Worm (Caenorhabditis elegans) whole organism, L1 larva: Measurements from ENCODE around the gene sru-38.

Experiments
- C34B4.2 ChIP-seq: sonication (generic microtip); optimal IDR thresholded peaks from 2 replicates; lab custom pipeline; 2017; ENCODE audit warnings: mild to moderate bottlenecking, missing genetic modification characterization, missing compliant biosample characterization
- Y116A8C.19 ChIP-seq: sonication (generic microtip); optimal IDR thresholded peaks from 2 replicates; lab custom pipeline; 2016; ENCODE audit warnings: missing compliant biosample characterization, missing genetic modification characterization, borderline replicate concordance
- aha-1 ChIP-seq: fragments of 150-350 bp; optimal IDR thresholded peaks from 2 replicates; lab custom pipeline; 2014; ENCODE audit warnings: missing biosample characterization, missing genetic modification characterization
- alr-1 ChIP-seq: fragments of 200-800 bp; sonication (Bioruptor generic); optimal IDR thresholded peaks from 2 replicates; lab custom pipeline; 2018; ENCODE audit warnings: borderline replicate concordance, mild to moderate bottlenecking, missing genetic modification characterization, missing compliant biosample characterization
- ceh-8 ChIP-seq: fragments of 200-800 bp; sonication (Bioruptor generic); optimal IDR thresholded peaks from 2 replicates; lab custom pipeline; 2018; ENCODE audit warnings: mild to moderate bottlenecking, missing genetic modification characterization, moderate library complexity, missing compliant biosample characterization
- ceh-82 ChIP-seq, 3 experiments: fragments of 150-350 bp in 1 of 3; sonication (generic microtip) in 2 of 3; optimal IDR thresholded peaks; 2 replicates each; lab custom pipeline; 2014 to 2017; ENCODE audit warnings: missing biosample characterization in 3 of 3, missing genetic modification characterization in 3 of 3
- dsc-1 ChIP-seq: sonication (generic microtip); optimal IDR thresholded peaks from 2 replicates; lab custom pipeline; 2016; ENCODE audit warnings: mild to moderate bottlenecking, missing genetic modification characterization, missing compliant biosample characterization
- efl-1 ChIP-seq, 4 experiments: fragments of 150-350 bp; optimal IDR thresholded peaks in 3 of 4; peaks in 1 of 4; 1 replicate in 1 of 4; 2 replicates in 3 of 4; lab custom pipeline; 2014; ENCODE audit warnings: missing biosample characterization in 2 of 4, missing genetic modification characterization in 2 of 4, missing genetic modification reagents in 2 of 4
- egl-27 ChIP-seq, 2 experiments: fragments of 150-350 bp in 1 of 2; sonication (generic microtip); optimal IDR thresholded peaks; 3 replicates each; lab custom pipeline; 2017 to 2018; ENCODE audit warnings: missing biosample characterization in 2 of 2, missing genetic modification characterization in 2 of 2, missing genetic modification reagents in 2 of 2
- elt-2 ChIP-seq: sonication (generic microtip); optimal IDR thresholded peaks from 2 replicates; lab custom pipeline; 2016; ENCODE audit warnings: missing genetic modification characterization, mild to moderate bottlenecking, inconsistent platforms, missing compliant biosample characterization, missing genetic modification reagents
- elt-3 ChIP-seq, 6 experiments: fragments of 150-350 bp in 1 of 6; sonication (generic microtip); optimal IDR thresholded peaks; 2 replicates each; lab custom pipeline; 2017 to 2018; ENCODE audit warnings: missing biosample characterization in 6 of 6, missing genetic modification characterization in 6 of 6, inconsistent platforms in 1 of 6
- fkh-10 ChIP-seq: sonication (generic microtip); optimal IDR thresholded peaks from 2 replicates; lab custom pipeline; 2017; ENCODE audit warnings: missing biosample characterization, missing genetic modification reagents, missing genetic modification characterization
- fkh-4 ChIP-seq: sonication (generic microtip); optimal IDR thresholded peaks from 2 replicates; lab custom pipeline; 2016; ENCODE audit warnings: missing compliant biosample characterization, missing genetic modification characterization, borderline replicate concordance
- fkh-8 ChIP-seq: sonication (generic microtip); optimal IDR thresholded peaks from 2 replicates; lab custom pipeline; 2016; ENCODE audit warnings: mild to moderate bottlenecking, missing genetic modification characterization, missing compliant biosample characterization
- grh-1 ChIP-seq: fragments of 200-800 bp; sonication (Bioruptor generic); IDR thresholded peaks from 2 replicates; pipeline ENCODE4 v1.3.6; 2022; ENCODE audit warnings: missing genetic modification reagents, missing genetic modification characterization, missing compliant biosample characterization
- hlh-4 ChIP-seq: sonication (generic microtip); optimal IDR thresholded peaks from 2 replicates; lab custom pipeline; 2016; ENCODE audit warnings: mild to moderate bottlenecking, missing genetic modification characterization, missing compliant biosample characterization
- irx-1 ChIP-seq: sonication (generic microtip); optimal IDR thresholded peaks from 2 replicates; lab custom pipeline; 2016; ENCODE audit warnings: missing genetic modification characterization, missing compliant biosample characterization
- jun-1 ChIP-seq: fragments of 150-350 bp; optimal IDR thresholded peaks from 2 replicates; lab custom pipeline; 2014; ENCODE audit warnings: missing biosample characterization, missing genetic modification reagents, missing genetic modification characterization
- lin-35 ChIP-seq, 2 experiments: fragments of 150-350 bp; optimal IDR thresholded peaks; 2 replicates each; lab custom pipeline; 2014; ENCODE audit warnings: missing biosample characterization in 2 of 2, missing genetic modification characterization in 2 of 2, missing genetic modification reagents in 2 of 2
- lin-39 ChIP-seq: fragments of 150-350 bp; optimal IDR thresholded peaks from 2 replicates; lab custom pipeline; 2014; ENCODE audit warnings: missing biosample characterization, missing genetic modification reagents, missing genetic modification characterization
- lsy-2 ChIP-seq, 2 experiments: fragments of 150-350 bp; optimal IDR thresholded peaks; 2 replicates each; lab custom pipeline; 2014; ENCODE audit warnings: missing biosample characterization in 2 of 2, missing genetic modification characterization in 2 of 2
- mdl-1 ChIP-seq, 2 experiments: fragments of 150-350 bp; optimal IDR thresholded peaks; 2 replicates each; lab custom pipeline; 2014 to 2017; ENCODE audit warnings: missing biosample characterization in 2 of 2, missing genetic modification characterization in 2 of 2, inconsistent platforms in 1 of 2
- mef-2 ChIP-seq: fragments of 150-350 bp; optimal IDR thresholded peaks from 2 replicates; lab custom pipeline; 2014; ENCODE audit warnings: missing biosample characterization, missing genetic modification characterization
- mep-1 ChIP-seq: fragments of 150-350 bp; optimal IDR thresholded peaks from 2 replicates; lab custom pipeline; 2014; ENCODE audit warnings: missing biosample characterization, missing genetic modification characterization
- nhr-11 ChIP-seq: fragments of 150-350 bp; optimal IDR thresholded peaks from 2 replicates; lab custom pipeline; 2014; ENCODE audit warnings: missing biosample characterization, missing genetic modification characterization
- nhr-19 ChIP-seq: fragments of 200-800 bp; sonication (Bioruptor generic); conservative IDR thresholded peaks from 2 replicates; pipeline ENCODE4 v1.3.6; 2022; ENCODE audit warnings: missing genetic modification characterization, missing compliant biosample characterization
- nhr-20 ChIP-seq: sonication (generic microtip); optimal IDR thresholded peaks from 2 replicates; lab custom pipeline; 2016; ENCODE audit warnings: mild to moderate bottlenecking, missing genetic modification characterization, missing compliant biosample characterization
- nhr-237 ChIP-seq: fragments of 150-350 bp; optimal IDR thresholded peaks from 2 replicates; lab custom pipeline; 2014; ENCODE audit warnings: missing biosample characterization, missing genetic modification characterization
- nhr-47 ChIP-seq: sonication (generic microtip); optimal IDR thresholded peaks from 2 replicates; lab custom pipeline; 2016; ENCODE audit warnings: mild to moderate bottlenecking, missing genetic modification characterization, moderate library complexity, missing compliant biosample characterization
- nhr-71 ChIP-seq: sonication (generic microtip); optimal IDR thresholded peaks from 2 replicates; lab custom pipeline; 2016; ENCODE audit warnings: mild to moderate bottlenecking, missing genetic modification characterization, moderate library complexity, missing compliant biosample characterization
- nhr-77 ChIP-seq: fragments of 150-350 bp; optimal IDR thresholded peaks from 2 replicates; lab custom pipeline; 2014; ENCODE audit warnings: missing biosample characterization, missing genetic modification characterization
- nhr-84 ChIP-seq: sonication (generic microtip); optimal IDR thresholded peaks from 2 replicates; lab custom pipeline; 2017; ENCODE audit warnings: missing biosample characterization, missing genetic modification characterization
- pax-3 ChIP-seq: fragments of 200-800 bp; sonication (Bioruptor generic); optimal IDR thresholded peaks from 2 replicates; lab custom pipeline; 2018; ENCODE audit warnings: mild to moderate bottlenecking, missing genetic modification characterization, moderate library complexity, missing compliant biosample characterization
- pqm-1 ChIP-seq: sonication (generic microtip); optimal IDR thresholded peaks from 3 replicates; lab custom pipeline; 2017; ENCODE audit warnings: missing biosample characterization, missing genetic modification characterization
- rnt-1 ChIP-seq: sonication (generic microtip); optimal IDR thresholded peaks from 2 replicates; lab custom pipeline; 2016; ENCODE audit warnings: mild to moderate bottlenecking, missing genetic modification characterization, moderate library complexity, missing compliant biosample characterization
- skn-1 ChIP-seq: fragments of 150-350 bp; optimal IDR thresholded peaks from 2 replicates; lab custom pipeline; 2014; ENCODE audit warnings: missing biosample characterization, missing genetic modification characterization
- snpc-4 ChIP-seq: fragments of 150-350 bp; optimal IDR thresholded peaks from 2 replicates; lab custom pipeline; 2014; ENCODE audit warnings: missing biosample characterization, missing genetic modification characterization
- sox-4 ChIP-seq: sonication (generic microtip); optimal IDR thresholded peaks from 2 replicates; lab custom pipeline; 2016; ENCODE audit warnings: missing genetic modification characterization, missing compliant biosample characterization
- swsn-7 ChIP-seq: sonication (generic microtip); optimal IDR thresholded peaks from 2 replicates; lab custom pipeline; 2016; ENCODE audit warnings: missing genetic modification characterization, missing compliant biosample characterization
- unc-86 ChIP-seq: sonication (generic microtip); optimal IDR thresholded peaks from 2 replicates; lab custom pipeline; 2016; ENCODE audit warnings: missing genetic modification characterization, missing compliant biosample characterization
- vab-15 ChIP-seq: sonication (generic microtip); optimal IDR thresholded peaks from 2 replicates; lab custom pipeline; 2017; ENCODE audit warnings: missing genotype, mild to moderate bottlenecking, missing genetic modification characterization, missing compliant biosample characterization
- zip-4 ChIP-seq: fragments of 200-800 bp; sonication (Bioruptor generic); optimal IDR thresholded peaks from 2 replicates; lab custom pipeline; 2018; ENCODE audit warnings: mild to moderate bottlenecking, missing genetic modification characterization, moderate library complexity, missing compliant biosample characterization

Gene sru-38

ce11 chrV:9796562-9796961 is 39.3 kb downstream of the sru-38 start, which contains the start of gene F46B6.9:
F46B6.9 (plus strand) TSS chrV:9796862.
- TF ChIP-seq mdl-1 (tag; optimal IDR thresholded peaks at IDR 0.05; lab: Kevin White, UChicago) (no peak), elt-3 (tag; optimal IDR thresholded peaks at IDR 0.05; lab: Kevin White, UChicago) (no peak)

ce11 chrV:9796002-9796401 is 39.8 kb downstream of the sru-38 start:
- TF ChIP-seq mdl-1 (tag; optimal IDR thresholded peaks at IDR 0.05; lab: Kevin White, UChicago) (no peak), lsy-2 (tag; optimal IDR thresholded peaks at IDR 0.05; lab: Kevin White, UChicago) (no peak), hlh-4 (tag; lab: Kevin White, UChicago) (no peak), fkh-8 (tag; lab: Kevin White, UChicago) (peak; percentile 52), rnt-1 (tag; lab: Kevin White, UChicago) (no peak), nhr-11 (tag; lab: Kevin White, UChicago) (no peak), pax-3 (tag; lab: Kevin White, UChicago) (peak; percentile 30), dsc-1 (peak; percentile 77), ceh-82 (tag; optimal IDR thresholded peaks at IDR 0.05; lab: Kevin White, UChicago) (no peak), elt-3 (tag; optimal IDR thresholded peaks at IDR 0.05; lab: Kevin White, UChicago) (no peak), alr-1 (tag; lab: Kevin White, UChicago) (no peak), fkh-10 (peak; percentile 24)
- TF ChIP-seq, all 84 proteins: peak for 4

- TF ChIP-seq nhr-47 (tag; lab: Kevin White, UChicago) (peak; percentile 11), nhr-71 (peak; percentile 42), ceh-8 (GFP tag; lab: Kevin White, UChicago) (no peak), dsc-1 (peak; percentile 46), pqm-1 (tag; lab: Kevin White, UChicago) (no peak), pax-3 (tag; lab: Kevin White, UChicago) (peak; percentile 39), swsn-7 (tag; lab: Kevin White, UChicago) (no peak), Y116A8C.19 (tag; lab: Kevin White, UChicago) (no peak), lsy-2 (tag; optimal IDR thresholded peaks at IDR 0.05; lab: Kevin White, UChicago) (peak in 1 of 2 experiments; percentile 8), fkh-8 (tag; lab: Kevin White, UChicago) (peak; percentile 62), elt-2 (peak; percentile 7)
- TF ChIP-seq, all 84 proteins: peak for 7
These were observed 40.8 kb downstream of the sru-38 start for ce11 chrV:9794997-9795396.

ce11 chrV:9791332-9791731 is 44.5 kb downstream of the sru-38 start, which contains the start of gene lipl-2:
lipl-2 (plus strand) TSS chrV:9791567.
- no peak for TF ChIP-seq mep-1
- peak in 1 of 2 experiments; percentile 3 for TF ChIP-seq lin-35 (GFP tag; optimal IDR thresholded peaks at IDR 0.05; lab: Kevin White, UChicago)
- no peak for TF ChIP-seq efl-1 (optimal IDR thresholded peaks at IDR 0.05; lab: Kevin White, UChicago)
- TF ChIP-seq efl-1 (GFP tag; optimal IDR thresholded peaks at IDR 0.05 in 1 of 2; lab: Kevin White, UChicago) = no peak
- TF ChIP-seq nhr-71 = peak; percentile 15
- peak; percentile 52 for TF ChIP-seq nhr-20 (tag; lab: Kevin White, UChicago)
- no peak for TF ChIP-seq unc-86 (tag; lab: Kevin White, UChicago)
- peak; percentile 84 for TF ChIP-seq elt-2

- TF ChIP-seq elt-3 (tag; optimal IDR thresholded peaks at IDR 0.05; lab: Kevin White, UChicago) (peak in 3 of 6 experiments; percentile 41 to 97 (median 85)), nhr-77 (tag; lab: Kevin White, UChicago) (peak; percentile 81), jun-1 (tag; lab: Kevin White, UChicago) (peak; percentile 93), alr-1 (tag; lab: Kevin White, UChicago) (no peak), snpc-4 (tag; lab: Kevin White, UChicago) (peak; percentile 95), vab-15 (tag; lab: Kevin White, UChicago) (peak; percentile 77), aha-1 (tag; lab: Kevin White, UChicago) (peak; percentile 83), lin-39 (peak; percentile 96), nhr-19 (GFP tag; lab: Robert Waterston, UW) (peak; percentile 99), irx-1 (tag; lab: Kevin White, UChicago) (peak; percentile 97), egl-27 (tag; optimal IDR thresholded peaks at IDR 0.05; lab: Kevin White, UChicago) (no peak), nhr-84 (no peak), mdl-1 (tag; optimal IDR thresholded peaks at IDR 0.05; lab: Kevin White, UChicago) (peak; percentile 59 to 100), sox-4 (tag; lab: Kevin White, UChicago) (peak; percentile 86), fkh-4 (tag; lab: Kevin White, UChicago) (peak; percentile 58), grh-1 (GFP tag; lab: Robert Waterston, UW) (peak; percentile 96), nhr-237 (tag; lab: Kevin White, UChicago) (peak; percentile 74), mef-2 (tag; lab: Kevin White, UChicago) (peak; percentile 90), skn-1 (tag; lab: Kevin White, UChicago) (peak; percentile 90), zip-4 (GFP tag; lab: Kevin White, UChicago) (peak; percentile 82), C34B4.2 (tag; lab: Kevin White, UChicago) (peak; percentile 61), nhr-47 (tag; lab: Kevin White, UChicago) (peak; percentile 99)
These were observed 46.1 kb downstream of the sru-38 start, which contains the start of gene ztf-7 for ce11 chrV:9789657-9790261. ztf-7 (minus strand) TSS chrV:9789707.
